Worm (Caenorhabditis elegans): ENCODE data around the gene grl-1.

grl-1 gene

DNA sequence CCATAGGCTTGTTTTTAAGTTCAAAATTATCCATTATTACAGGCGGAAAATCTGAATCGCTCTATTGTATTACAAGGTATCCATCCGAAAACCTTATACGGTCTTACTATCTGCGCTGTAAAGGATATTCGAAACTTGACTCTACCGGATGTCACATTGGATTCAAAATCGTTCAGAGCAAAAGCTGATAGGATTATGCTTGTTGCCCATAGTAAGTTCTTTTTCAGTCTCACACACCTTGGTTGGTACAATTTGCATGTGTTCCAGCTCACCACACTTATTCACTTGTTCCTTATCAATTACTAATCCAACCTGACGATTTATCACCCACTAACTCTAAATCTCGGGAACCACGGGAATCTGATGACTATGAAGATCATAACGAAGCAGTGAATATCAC, 6.0 kb downstream of the grl-1 start:
- TF ChIP-seq nhr-28 (tag; optimal IDR thresholded peaks at IDR 0.05): no peak

DNA sequence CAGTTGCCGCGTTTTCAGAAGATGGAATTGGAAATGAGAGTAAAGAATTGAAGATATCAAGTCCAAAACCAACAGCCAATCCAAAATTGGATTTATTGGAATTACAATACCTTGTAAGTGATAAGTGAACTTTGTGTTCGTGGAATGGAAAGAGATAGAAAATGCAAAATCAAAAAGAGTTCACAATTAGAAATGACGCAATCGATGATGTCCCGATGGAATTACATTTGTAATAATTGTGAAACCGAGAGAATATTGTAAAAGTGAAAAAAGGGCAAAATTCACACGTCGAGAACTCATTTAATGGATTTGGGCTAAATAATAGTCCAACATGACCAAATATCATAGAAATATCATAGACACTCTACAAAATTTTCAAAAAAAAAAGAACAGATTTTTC, 8.4 kb downstream of the grl-1 start:
- TF ChIP-seq nhr-12 (tag; optimal IDR thresholded peaks at IDR 0.05): no peak
- no peak for TF ChIP-seq aly-2 (tag; optimal IDR thresholded peaks at IDR 0.05)
- no peak for TF ChIP-seq snpc-4 (tag; optimal IDR thresholded peaks at IDR 0.05)
- no peak for TF ChIP-seq ceh-82 (tag; optimal IDR thresholded peaks at IDR 0.05)
- TF ChIP-seq daf-12 (tag; optimal IDR thresholded peaks at IDR 0.05): no peak
- no peak for TF ChIP-seq egl-27 (tag; optimal IDR thresholded peaks at IDR 0.05)
- no peak for TF ChIP-seq ceh-9 (tag; optimal IDR thresholded peaks at IDR 0.05)
- no peak for TF ChIP-seq eor-1 (tag; optimal IDR thresholded peaks at IDR 0.05)
- TF ChIP-seq sea-2 (GFP tag; optimal IDR thresholded peaks at IDR 0.05): no peak
- no peak for TF ChIP-seq nhr-23 (tag; optimal IDR thresholded peaks at IDR 0.05)
- no peak for TF ChIP-seq jun-1 (tag; optimal IDR thresholded peaks at IDR 0.05)
- TF ChIP-seq unc-62 (GFP tag; optimal IDR thresholded peaks at IDR 0.05): no peak

DNA sequence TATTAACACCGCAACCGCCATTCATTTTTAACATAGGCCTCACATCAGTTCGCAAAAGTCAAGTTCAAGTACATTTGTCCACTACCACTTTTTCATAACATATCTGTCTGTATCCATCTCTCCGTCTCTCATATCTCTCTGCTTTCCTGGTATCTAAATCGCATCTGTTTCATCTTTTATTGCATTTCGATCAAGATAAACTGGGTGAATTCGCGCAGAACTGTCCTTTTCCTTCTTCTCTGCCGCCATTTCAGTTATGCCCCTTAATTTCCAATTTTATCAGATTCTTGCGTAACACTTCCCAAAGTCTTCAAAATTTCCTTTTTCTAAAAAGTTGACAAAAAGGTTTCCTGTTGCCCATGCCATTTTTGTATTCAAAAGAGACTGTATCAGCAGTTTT, 10.4 kb downstream of the grl-1 start:
- TF ChIP-seq daf-12 (tag; optimal IDR thresholded peaks at IDR 0.05): peak; percentile 22
- no peak for TF ChIP-seq nfya-1 (tag; optimal IDR thresholded peaks at IDR 0.05; ENCODE audit: insufficient read depth)
- no peak for TF ChIP-seq snpc-4 (tag; optimal IDR thresholded peaks at IDR 0.05)
- TF ChIP-seq elt-1 (tag; optimal IDR thresholded peaks at IDR 0.05): peak; percentile 98
- peak; percentile 67 for TF ChIP-seq nhr-23 (tag; optimal IDR thresholded peaks at IDR 0.05)
- TF ChIP-seq nhr-25 (tag; optimal IDR thresholded peaks at IDR 0.05): peak; percentile 73
- no peak for TF ChIP-seq nhr-28 (tag; optimal IDR thresholded peaks at IDR 0.05)

ce11 chrV:5521735-5522241, 11.9 kb downstream of the grl-1 start, which contains the start of gene hir-1:
Gene hir-1, plus strand, starts transcription at chrV:5522139.
- TF ChIP-seq nhr-25 (tag; optimal IDR thresholded peaks at IDR 0.05): peak; percentile 53
- peak; percentile 74 for TF ChIP-seq jun-1 (tag; optimal IDR thresholded peaks at IDR 0.05)
- peak; percentile 18 for TF ChIP-seq ceh-28 (tag; optimal IDR thresholded peaks at IDR 0.05)
- peak; percentile 18 for TF ChIP-seq pha-4 (tag; optimal IDR thresholded peaks at IDR 0.05)
- no peak for TF ChIP-seq ama-1 (optimal IDR thresholded peaks at IDR 0.05)

ce11 chrV:5513630-5514378, 19.9 kb downstream of the grl-1 start, which contains the start of the genes hpo-15 and mms-19:
Gene hpo-15, minus strand, starts transcription at chrV:5513830.
Gene mms-19, plus strand, starts transcription at chrV:5514348.
- TF ChIP-seq pqm-1 (tag; optimal IDR thresholded peaks at IDR 0.05): peak; percentile 23
- TF ChIP-seq sea-2 (GFP tag; optimal IDR thresholded peaks at IDR 0.05): no peak
- TF ChIP-seq elt-2 (tag; optimal IDR thresholded peaks at IDR 0.05): peak; percentile 60
- TF ChIP-seq ZK546.5 (tag; optimal IDR thresholded peaks at IDR 0.05): no peak

DNA sequence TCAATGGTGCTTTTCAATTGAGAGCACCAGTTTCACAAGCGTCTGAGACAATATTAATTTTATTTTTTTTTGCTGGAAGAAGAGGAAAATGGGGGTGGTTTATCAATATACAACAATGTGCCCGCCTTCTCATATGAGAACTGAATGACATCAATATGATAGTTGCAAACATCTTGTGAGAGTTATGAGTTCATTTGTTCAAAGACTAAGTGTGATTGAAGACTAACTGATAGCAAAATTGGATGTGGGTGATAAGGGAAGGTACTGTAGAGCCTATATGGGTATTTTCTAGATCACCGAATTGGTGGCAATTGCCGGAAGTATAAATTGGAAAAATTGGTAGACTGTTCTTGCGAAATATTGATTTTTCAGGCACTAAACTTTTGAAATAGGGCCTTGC, 21.1 kb downstream of the grl-1 start:
- TF ChIP-seq elt-3 (tag; optimal IDR thresholded peaks at IDR 0.05) (no peak), jun-1 (tag; optimal IDR thresholded peaks at IDR 0.05) (peak; percentile 58), elt-1 (tag; optimal IDR thresholded peaks at IDR 0.05) (no peak), zag-1 (tag; optimal IDR thresholded peaks at IDR 0.05) (no peak), ceh-28 (tag; optimal IDR thresholded peaks at IDR 0.05) (peak; percentile 4), nhr-43 (tag; optimal IDR thresholded peaks at IDR 0.05; ENCODE audit: poor library complexity, severe bottlenecking) (no peak), elt-2 (tag; optimal IDR thresholded peaks at IDR 0.05) (peak; percentile 93), pqm-1 (tag; optimal IDR thresholded peaks at IDR 0.05) (peak; percentile 95), nhr-28 (tag; optimal IDR thresholded peaks at IDR 0.05) (no peak)

DNA sequence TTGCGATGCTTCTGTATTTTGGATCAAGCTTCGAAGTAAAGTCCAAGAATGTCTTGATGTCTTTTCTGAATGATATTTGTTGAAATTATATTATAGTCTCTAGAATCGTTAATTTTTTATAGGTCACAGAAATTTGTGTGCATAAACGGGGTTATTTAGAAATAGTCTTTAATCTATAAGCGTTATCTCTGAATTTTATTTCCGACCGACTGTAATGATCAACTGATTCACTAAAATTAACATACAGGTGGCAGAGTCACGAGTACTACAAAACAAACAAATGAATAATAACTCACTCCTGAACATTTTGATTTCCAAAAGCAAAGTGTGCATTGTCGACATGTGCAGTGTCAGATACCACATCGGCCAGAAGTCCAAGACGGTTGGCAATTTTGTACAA, 21.9 kb downstream of the grl-1 start:
- TF ChIP-seq zag-1 (tag; optimal IDR thresholded peaks at IDR 0.05) (no peak), elt-2 (tag; optimal IDR thresholded peaks at IDR 0.05) (peak; percentile 64), mdl-1 (tag; optimal IDR thresholded peaks at IDR 0.05) (no peak), pqm-1 (tag; optimal IDR thresholded peaks at IDR 0.05) (peak; percentile 81), pha-4 (tag; optimal IDR thresholded peaks at IDR 0.05) (peak; percentile 9), daf-12 (tag; optimal IDR thresholded peaks at IDR 0.05) (no peak), jun-1 (tag; optimal IDR thresholded peaks at IDR 0.05) (peak; percentile 0)

Data from whole organism, L3 larva.